Worm (Caenorhabditis elegans): ENCODE measurements around the gene C39B5.10.

- TF ChIP-seq tab-1 (GFP tag; IDR thresholded peaks at IDR 0.05) (no peak), cog-1 (tag; optimal IDR thresholded peaks at IDR 0.05) (no peak), ztf-23 (GFP tag; IDR thresholded peaks at IDR 0.05) (no peak), ref-1 (GFP tag; conservative IDR thresholded peaks at IDR 0.05) (no peak)
Observed at ce11 chrIII:2272075-2272474, 32.6 kb upstream of the C39B5.10 start, which contains the start of gene fbxa-48.

Data from whole organism, midembryonic.